Fruit fly (Drosophila melanogaster): ENCODE results near the gene MESR3.

DNA sequence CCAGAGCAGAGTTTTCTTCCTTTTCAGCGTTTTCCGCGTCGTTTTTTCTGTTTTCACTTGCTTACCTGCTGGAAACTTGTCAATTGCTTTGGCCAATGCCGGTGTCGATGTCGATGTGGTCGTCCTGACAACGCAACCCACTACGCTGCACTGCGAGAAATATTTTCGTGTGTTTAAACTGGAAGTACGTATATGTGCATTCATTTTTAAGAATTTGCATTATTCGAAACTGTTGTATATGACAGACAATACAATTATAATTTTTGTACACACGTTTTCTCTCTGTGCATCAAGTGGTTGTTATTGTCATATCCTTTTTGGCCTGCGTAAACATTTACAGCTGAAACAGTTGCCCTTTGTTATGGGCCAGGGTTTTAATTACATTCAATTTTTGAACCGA lies 1.0 kb upstream of the MESR3 start, which contains the start of gene IFT46:
- TF ChIP-seq jim (GFP tag; optimal IDR thresholded peaks at IDR 0.05): no peak
- TF ChIP-seq HLH106 (tag; optimal IDR thresholded peaks at IDR 0.05): no peak
- TF ChIP-seq CG32264 (GFP tag; optimal IDR thresholded peaks at IDR 0.05): no peak
- TF ChIP-seq Dfd (GFP tag; optimal IDR thresholded peaks at IDR 0.05): no peak
- no peak for TF ChIP-seq psq (GFP tag; optimal IDR thresholded peaks at IDR 0.05)
- no peak for TF ChIP-seq rgr (GFP tag; optimal IDR thresholded peaks at IDR 0.05)
- no peak for TF ChIP-seq usp (GFP tag; optimal IDR thresholded peaks at IDR 0.05)
- TF ChIP-seq tai (GFP tag; optimal IDR thresholded peaks at IDR 0.05): no peak
- no peak for TF ChIP-seq h (GFP tag; optimal IDR thresholded peaks at IDR 0.05)
- TF ChIP-seq Mio (GFP tag; optimal IDR thresholded peaks at IDR 0.05): no peak
- TF ChIP-seq Hnf4 (GFP tag; optimal IDR thresholded peaks at IDR 0.05): no peak
- no peak for TF ChIP-seq Hr83 (GFP tag; optimal IDR thresholded peaks at IDR 0.05; ENCODE audit: poor library complexity, severe bottlenecking)
- TF ChIP-seq OdsH (GFP tag; optimal IDR thresholded peaks at IDR 0.05): no peak
- TF ChIP-seq lola (GFP tag; optimal IDR thresholded peaks at IDR 0.05): no peak

Measured in whole organism, wandering third instar larva.